Fruit fly (Drosophila melanogaster) whole organism, embryonic: Measurements from ENCODE around the gene CG42445.

Source experiments
- CG12769 ChIP-seq: fragments of 200-800 bp; sonication (Bioruptor generic); optimal IDR thresholded peaks from 2 replicates; lab custom pipeline; 2019; ENCODE audit warnings: missing biosample characterization, mild to moderate bottlenecking, missing genetic modification characterization, moderate library complexity
- Ets97D ChIP-seq: fragments of 200-800 bp; sonication (Bioruptor generic); optimal IDR thresholded peaks from 3 replicates; lab custom pipeline; 2016; ENCODE audit warnings: missing biosample characterization, missing genetic modification characterization
- h ChIP-seq: fragments of >200 bp; optimal IDR thresholded peaks from 2 replicates; lab custom pipeline; 2017

- peak; percentile 77 for TF ChIP-seq CG12769 (tag; lab: Kevin White, UChicago)
- TF ChIP-seq h (lab: Kevin White, UChicago), result no peak
- TF ChIP-seq Ets97D (GFP tag; lab: Kevin White, UChicago), result peak; percentile 88
These were observed 28.1 kb upstream of the CG42445 start, which contains the start of the genes ERR and Atg18a for dm6 chr3L:8186627-8187396.
